Fruit fly (Drosophila melanogaster) whole organism, embryonic: Measurements from ENCODE around the gene CG6785.

Experiments
- Antp ChIP-seq: fragments of 200-800 bp; sonication (Bioruptor generic); optimal IDR thresholded peaks from 3 replicates; lab custom pipeline; 2016; ENCODE audit warnings: missing biosample characterization, missing genetic modification characterization
- Awh ChIP-seq: fragments of 200-800 bp; sonication (Bioruptor generic); IDR thresholded peaks from 2 replicates; pipeline ENCODE4, ENCODE4 v1.3.6; 2022; ENCODE audit warnings: missing biosample characterization, missing genetic modification characterization
- CG10979 ChIP-seq: fragments of 200-800 bp; sonication (Bioruptor generic); optimal IDR thresholded peaks from 2 replicates; lab custom pipeline; 2018; ENCODE audit warnings: missing biosample characterization, mild to moderate bottlenecking, missing genetic modification characterization, moderate library complexity
- CG11247 ChIP-seq: fragments of 200-800 bp; sonication (Bioruptor generic); IDR thresholded peaks from 2 replicates; pipeline ENCODE4 v1.3.6; 2022; ENCODE audit warnings: missing biosample characterization, missing genetic modification characterization
- CG12236 ChIP-seq: fragments of 200-800 bp; sonication (Bioruptor generic); optimal IDR thresholded peaks from 2 replicates; lab custom pipeline; 2016; ENCODE audit warnings: missing biosample characterization, missing genetic modification characterization
- CG12391 ChIP-seq: fragments of 200-800 bp; sonication (Bioruptor generic); optimal IDR thresholded peaks from 3 replicates; lab custom pipeline; 2018; ENCODE audit warnings: missing biosample characterization, mild to moderate bottlenecking, missing genetic modification characterization, moderate library complexity
- CG12744 ChIP-seq: fragments of 200-800 bp; sonication (Bioruptor generic); optimal IDR thresholded peaks from 2 replicates; lab custom pipeline; 2016; ENCODE audit warnings: missing biosample characterization, missing genetic modification characterization
- CG13424 ChIP-seq: fragments of 200-800 bp; sonication (Bioruptor generic); optimal IDR thresholded peaks from 2 replicates; lab custom pipeline; 2019; ENCODE audit warnings: missing biosample characterization, mild to moderate bottlenecking, missing genetic modification characterization, moderate library complexity
- CG14710 ChIP-seq: fragments of 200-800 bp; sonication (Bioruptor generic); optimal IDR thresholded peaks from 3 replicates; lab custom pipeline; 2019; ENCODE audit warnings: missing biosample characterization, mild to moderate bottlenecking, missing genetic modification characterization, moderate library complexity
- CG15514 ChIP-seq: fragments of 200-800 bp; sonication (Bioruptor generic); optimal IDR thresholded peaks from 3 replicates; lab custom pipeline; 2017; ENCODE audit warnings: missing biosample characterization, missing genetic modification characterization, mild to moderate bottlenecking, moderate library complexity, missing genetic modification reagents
- CG1647 ChIP-seq: fragments of 200-800 bp; sonication (Bioruptor generic); optimal IDR thresholded peaks from 3 replicates; lab custom pipeline; 2016; ENCODE audit warnings: missing biosample characterization, missing genetic modification characterization
- CG17385 ChIP-seq: fragments of 200-800 bp; sonication (Bioruptor generic); optimal IDR thresholded peaks from 3 replicates; lab custom pipeline; 2018; ENCODE audit warnings: missing biosample characterization, mild to moderate bottlenecking, missing genetic modification characterization
- CG17612 ChIP-seq: fragments of 200-800 bp; sonication (Bioruptor generic); IDR thresholded peaks from 2 replicates; pipeline ENCODE4 v1.3.6; 2022; ENCODE audit warnings: missing biosample characterization, missing genetic modification characterization
- CG2120 ChIP-seq: fragments of 200-800 bp; sonication (Bioruptor generic); optimal IDR thresholded peaks from 3 replicates; lab custom pipeline; 2016; ENCODE audit warnings: missing biosample characterization, missing genetic modification characterization
- CG2875 ChIP-seq: fragments of 200-800 bp; sonication (Bioruptor generic); optimal IDR thresholded peaks from 2 replicates; lab custom pipeline; 2017; ENCODE audit warnings: missing biosample characterization, mild to moderate bottlenecking, missing genetic modification characterization, missing genetic modification reagents
- CG31224 ChIP-seq: fragments of 200-800 bp; sonication (Bioruptor generic); IDR thresholded peaks from 2 replicates; pipeline ENCODE4 v1.3.6; 2022; ENCODE audit warnings: missing biosample characterization, missing genetic modification characterization
- CG3407 ChIP-seq: fragments of 200-800 bp; sonication (Bioruptor generic); optimal IDR thresholded peaks from 2 replicates; lab custom pipeline; 2018; ENCODE audit warnings: missing biosample characterization, mild to moderate bottlenecking, missing genetic modification characterization
- CG4730 ChIP-seq: fragments of 200-800 bp; sonication (Bioruptor generic); IDR thresholded peaks from 2 replicates; pipeline ENCODE4 v1.3.6; 2022; ENCODE audit warnings: missing biosample characterization, missing genetic modification characterization
- CG5180 ChIP-seq: fragments of 200-800 bp; sonication (Bioruptor generic); optimal IDR thresholded peaks from 3 replicates; lab custom pipeline; 2017; ENCODE audit warnings: missing biosample characterization, missing genetic modification characterization, mild to moderate bottlenecking, moderate library complexity, missing genetic modification reagents
- CG5953 ChIP-seq: fragments of 200-800 bp; sonication (Bioruptor generic); IDR thresholded peaks from 2 replicates; pipeline ENCODE4 v1.3.6; 2022; ENCODE audit warnings: missing biosample characterization, missing genetic modification characterization
- CG7745 ChIP-seq: fragments of 200-800 bp; sonication (Bioruptor generic); optimal IDR thresholded peaks from 2 replicates; lab custom pipeline; 2018; ENCODE audit warnings: missing biosample characterization, mild to moderate bottlenecking, missing genetic modification characterization, moderate library complexity
- CG8388 ChIP-seq: fragments of 200-800 bp; sonication (Bioruptor generic); optimal IDR thresholded peaks from 2 replicates; lab custom pipeline; 2019; ENCODE audit warnings: missing biosample characterization, mild to moderate bottlenecking, missing genetic modification characterization, moderate library complexity
- CG9215 ChIP-seq: fragments of 200-800 bp; sonication (Bioruptor generic); IDR thresholded peaks from 2 replicates; pipeline ENCODE4 v1.3.6; 2022; ENCODE audit warnings: missing biosample characterization, missing genetic modification characterization
- CG9797 ChIP-seq: fragments of 200-800 bp; sonication (Bioruptor generic); optimal IDR thresholded peaks from 3 replicates; lab custom pipeline; 2018; ENCODE audit warnings: missing biosample characterization, mild to moderate bottlenecking, missing genetic modification characterization
- Drgx ChIP-seq: fragments of 200-800 bp; sonication (Bioruptor generic); IDR thresholded peaks from 2 replicates; pipeline ENCODE4 v1.3.6; 2022; ENCODE audit warnings: missing biosample characterization, missing genetic modification characterization
- HHEX ChIP-seq: fragments of 200-800 bp; sonication (Bioruptor generic); optimal IDR thresholded peaks from 3 replicates; lab custom pipeline; 2017; ENCODE audit warnings: missing biosample characterization, mild to moderate bottlenecking, missing genetic modification characterization, missing genetic modification reagents
- HmgD ChIP-seq: fragments of 200-800 bp; sonication (Bioruptor generic); optimal IDR thresholded peaks from 3 replicates; lab custom pipeline; 2016; ENCODE audit warnings: missing biosample characterization, missing genetic modification characterization
- Hr39 ChIP-seq: fragments of >200 bp; optimal IDR thresholded peaks from 2 replicates; lab custom pipeline; 2017
- Nf-YB ChIP-seq: fragments of 200-800 bp; sonication (Bioruptor generic); optimal IDR thresholded peaks from 3 replicates; lab custom pipeline; 2019; ENCODE audit warnings: missing biosample characterization, mild to moderate bottlenecking, missing genetic modification characterization, moderate library complexity
- NfI ChIP-seq: fragments of 200-800 bp; sonication (Bioruptor generic); optimal IDR thresholded peaks from 3 replicates; lab custom pipeline; 2018; ENCODE audit warnings: missing biosample characterization, mild to moderate bottlenecking, missing genetic modification characterization, moderate library complexity
- ash1 ChIP-seq: fragments of 200-800 bp; sonication (Bioruptor generic); optimal IDR thresholded peaks from 2 replicates; lab custom pipeline; 2018; ENCODE audit warnings: missing biosample characterization, mild to moderate bottlenecking, missing genetic modification characterization
- ato ChIP-seq: fragments of 200-800 bp; sonication (Bioruptor generic); IDR thresholded peaks from 2 replicates; pipeline ENCODE4 v1.3.6; 2022; ENCODE audit warnings: missing biosample characterization, missing genetic modification characterization; ENCODE audit not compliant: partially characterized antibody
- br ChIP-seq: fragments of >200 bp; optimal IDR thresholded peaks from 2 replicates; lab custom pipeline; 2017
- bsh ChIP-seq, 2 experiments: fragments of 200-800 bp; sonication (Bioruptor generic); optimal IDR thresholded peaks; 2 replicates each; lab custom pipeline; 2017 to 2018; ENCODE audit warnings: mild to moderate bottlenecking in 2 of 2, missing biosample characterization in 2 of 2, missing genetic modification characterization in 2 of 2, moderate library complexity in 1 of 2
- cas ChIP-seq: fragments of 200-800 bp; sonication (Bioruptor generic); IDR thresholded peaks from 2 replicates; pipeline ENCODE4 v1.3.6; 2022; ENCODE audit warnings: missing biosample characterization, missing genetic modification characterization
- chinmo ChIP-seq: fragments of 200-800 bp; sonication (Bioruptor generic); IDR thresholded peaks from 4 replicates; pipeline ENCODE4 v1.3.6; 2022; ENCODE audit warnings: missing biosample characterization, missing genetic modification characterization; ENCODE audit not compliant: partially characterized antibody
- corto ChIP-seq: fragments of 200-800 bp; sonication (Bioruptor generic); optimal IDR thresholded peaks from 2 replicates; lab custom pipeline; 2016; ENCODE audit warnings: missing biosample characterization, mild to moderate bottlenecking, missing genetic modification characterization, moderate library complexity
- croc ChIP-seq: fragments of 200-800 bp; sonication (Bioruptor generic); conservative IDR thresholded peaks from 3 replicates; pipeline ENCODE4 v1.3.6; 2022; ENCODE audit warnings: missing biosample characterization, missing genetic modification characterization
- crol ChIP-seq: fragments of 200-800 bp; sonication (Bioruptor generic); IDR thresholded peaks from 2 replicates; pipeline ENCODE4 v1.3.6; 2022; ENCODE audit warnings: missing biosample characterization, missing genetic modification characterization
- danr ChIP-seq: fragments of 200-800 bp; sonication (Bioruptor generic); IDR thresholded peaks from 2 replicates; pipeline ENCODE4 v1.3.6; 2022; ENCODE audit warnings: missing biosample characterization, missing genetic modification characterization
- esg ChIP-seq: fragments of 200-800 bp; sonication (Bioruptor generic); conservative IDR thresholded peaks from 2 replicates; pipeline ENCODE4 v1.3.6; 2022; ENCODE audit warnings: missing biosample characterization, missing genetic modification characterization
- gfzf ChIP-seq: fragments of 200-800 bp; sonication (Bioruptor generic); optimal IDR thresholded peaks from 2 replicates; lab custom pipeline; 2016; ENCODE audit warnings: missing biosample characterization, mild to moderate bottlenecking, missing genetic modification characterization, moderate library complexity
- nom ChIP-seq: fragments of 200-800 bp; sonication (Bioruptor generic); optimal IDR thresholded peaks from 2 replicates; lab custom pipeline; 2017; ENCODE audit warnings: missing biosample characterization, missing genetic modification characterization, mild to moderate bottlenecking, moderate library complexity, missing genetic modification reagents
- sens-2 ChIP-seq: fragments of 200-800 bp; sonication (Bioruptor generic); IDR thresholded peaks from 2 replicates; pipeline ENCODE4 v1.3.6; 2022; ENCODE audit warnings: missing biosample characterization, missing genetic modification characterization
- sisA ChIP-seq: fragments of 200-800 bp; sonication (Bioruptor generic); IDR thresholded peaks from 2 replicates; pipeline ENCODE4 v1.3.6; 2022; ENCODE audit warnings: missing biosample characterization, missing genetic modification characterization
- slou ChIP-seq: fragments of 200-800 bp; sonication (Bioruptor generic); optimal IDR thresholded peaks from 3 replicates; lab custom pipeline; 2016; ENCODE audit warnings: missing biosample characterization, missing genetic modification characterization
- zf30C ChIP-seq: fragments of 200-800 bp; sonication (Bioruptor generic); optimal IDR thresholded peaks from 3 replicates; lab custom pipeline; 2018; ENCODE audit warnings: missing biosample characterization, mild to moderate bottlenecking, missing genetic modification characterization
- zfh1 ChIP-seq: fragments of 200-800 bp; sonication (Bioruptor generic); IDR thresholded peaks from 3 replicates; pipeline ENCODE4 v1.3.6; 2022; ENCODE audit warnings: missing biosample characterization, missing genetic modification characterization

CG6785 gene

dm6 chr2L:12013741-12014393, 31.1 kb downstream of the CG6785 start:
- no peak for TF ChIP-seq CG2120 (GFP tag; lab: Kevin White, UChicago)
- TF ChIP-seq CG11247 (GFP tag; lab: Robert Waterston, UW), result no peak
- no peak for TF ChIP-seq CG8388
- no peak for TF ChIP-seq sens-2 (GFP tag; lab: Robert Waterston, UW)
- no peak for TF ChIP-seq CG12744 (GFP tag; lab: Kevin White, UChicago)
- no peak for TF ChIP-seq croc (GFP tag; lab: Robert Waterston, UW)
- TF ChIP-seq HmgD (GFP tag; lab: Kevin White, UChicago), result no peak
- TF ChIP-seq chinmo (GFP tag; lab: Robert Waterston, UW), result 0 out of 4 replicates have a peak, but pooled peaks have one; percentile 51
- no peak for TF ChIP-seq CG17612 (GFP tag; lab: Robert Waterston, UW)
- no peak for TF ChIP-seq CG12391 (tag; lab: Kevin White, UChicago)
- no peak for TF ChIP-seq CG12236
- no peak for TF ChIP-seq cas (GFP tag; lab: Robert Waterston, UW)
- TF ChIP-seq slou (GFP tag; lab: Kevin White, UChicago), result no peak
- no peak for TF ChIP-seq NfI
- TF ChIP-seq Hr39, result peak; percentile 70
- TF ChIP-seq sisA (GFP tag; lab: Robert Waterston, UW), result 0 out of 2 replicates have a peak, but pooled peaks have one; percentile 11
- no peak for TF ChIP-seq CG4730
- no peak for TF ChIP-seq danr
- TF ChIP-seq br (lab: Kevin White, UChicago), result no peak
- peak; percentile 96 for TF ChIP-seq nom (GFP tag; lab: Kevin White, UChicago)
- TF ChIP-seq CG10979, result no peak
- no peak for TF ChIP-seq CG7745 (tag; lab: Kevin White, UChicago)
- peak; percentile 58 for TF ChIP-seq Drgx (GFP tag; lab: Robert Waterston, UW)
- TF ChIP-seq CG13424 (tag; lab: Kevin White, UChicago), result no peak
- TF ChIP-seq CG5180 (GFP tag; lab: Kevin White, UChicago), result no peak
- TF ChIP-seq CG17385 (GFP tag; lab: Kevin White, UChicago), result no peak
- TF ChIP-seq zf30C, result no peak
- TF ChIP-seq Nf-YB (GFP tag; lab: Kevin White, UChicago), result no peak
- no peak for TF ChIP-seq zfh1 (GFP tag; lab: Robert Waterston, UW)
- TF ChIP-seq bsh (GFP tag; optimal IDR thresholded peaks at IDR 0.05; lab: Kevin White, UChicago), result peak in 1 of 2 experiments; percentile 42
- no peak for TF ChIP-seq CG5953
- TF ChIP-seq crol (GFP tag; lab: Robert Waterston, UW), result peak; percentile 44; the same call in 1 of the 2 replicates
- peak; percentile 63 for TF ChIP-seq CG31224 (GFP tag; lab: Robert Waterston, UW)
- no peak for TF ChIP-seq esg
- TF ChIP-seq, all 482 proteins: peak for 8

dm6 chr2L:12013243-12013642, 31.8 kb downstream of the CG6785 start:
- no peak for TF ChIP-seq corto (GFP tag; lab: Kevin White, UChicago)
- TF ChIP-seq CG9215 (GFP tag; lab: Robert Waterston, UW), result no peak
- TF ChIP-seq Antp (GFP tag; lab: Kevin White, UChicago), result no peak
- TF ChIP-seq CG1647 (GFP tag; lab: Kevin White, UChicago), result no peak
- no peak for TF ChIP-seq CG2875 (GFP tag; lab: Kevin White, UChicago)
- TF ChIP-seq ash1 (GFP tag; lab: Kevin White, UChicago), result no peak
- no peak for TF ChIP-seq gfzf (GFP tag; lab: Kevin White, UChicago)
- no peak for TF ChIP-seq Hr39
- TF ChIP-seq Awh, result no peak
- TF ChIP-seq ato (GFP tag; lab: Robert Waterston, UW), result no peak
- no peak for TF ChIP-seq CG14710
- TF ChIP-seq CG15514 (GFP tag; lab: Kevin White, UChicago), result no peak
- TF ChIP-seq CG3407, result no peak
- TF ChIP-seq HHEX (GFP tag; lab: Kevin White, UChicago), result no peak
- TF ChIP-seq CG9797, result no peak
